Worm (Caenorhabditis elegans) whole organism, early embryonic: ENCODE data around the gene str-48.

ENCODE experiments used
- B0310.2 ChIP-seq: sonication (generic microtip); optimal IDR thresholded peaks from 2 replicates; lab custom pipeline; 2016; ENCODE audit warnings: mild to moderate bottlenecking, missing genetic modification characterization, missing compliant biosample characterization
- aly-1 ChIP-seq: sonication (generic microtip); optimal IDR thresholded peaks from 2 replicates; lab custom pipeline; 2016; ENCODE audit warnings: missing genetic modification characterization, missing compliant biosample characterization
- ama-1 ChIP-seq: fragments of 150-350 bp; optimal IDR thresholded peaks from 2 replicates; lab custom pipeline; 2014
- ceh-13 ChIP-seq: fragments of 200-800 bp; sonication (Bioruptor generic); optimal IDR thresholded peaks from 2 replicates; lab custom pipeline; 2018; ENCODE audit warnings: mild to moderate bottlenecking, missing genetic modification characterization, missing compliant biosample characterization
- ets-7 ChIP-seq: sonication (generic microtip); optimal IDR thresholded peaks from 2 replicates; lab custom pipeline; 2016; ENCODE audit warnings: missing genotype, missing genetic modification characterization, missing compliant biosample characterization
- flt-1 ChIP-seq: fragments of 200-800 bp; sonication (Bioruptor generic); IDR thresholded peaks from 2 replicates; pipeline ENCODE4 v1.3.6; 2022; ENCODE audit warnings: missing genetic modification characterization, missing compliant biosample characterization
- hmbx-1 ChIP-seq: sonication (generic microtip); optimal IDR thresholded peaks from 2 replicates; lab custom pipeline; 2016; ENCODE audit warnings: mild to moderate bottlenecking, missing genetic modification characterization, missing compliant biosample characterization
- hmg-4 ChIP-seq: fragments of 200-800 bp; sonication (Bioruptor generic); optimal IDR thresholded peaks from 2 replicates; lab custom pipeline; 2018; ENCODE audit warnings: mild to moderate bottlenecking, missing genetic modification characterization, missing compliant biosample characterization
- hnd-1 ChIP-seq: sonication (generic microtip); optimal IDR thresholded peaks from 2 replicates; lab custom pipeline; 2016; ENCODE audit warnings: missing genetic modification characterization, missing compliant biosample characterization
- pes-1 ChIP-seq: fragments of 200-800 bp; sonication (Bioruptor generic); IDR thresholded peaks from 2 replicates; pipeline ENCODE4 v1.3.6; 2022; ENCODE audit warnings: missing genetic modification reagents, missing genetic modification characterization, missing compliant biosample characterization
- tra-4 ChIP-seq: sonication (generic microtip); optimal IDR thresholded peaks from 2 replicates; lab custom pipeline; 2017; ENCODE audit warnings: missing genetic modification characterization, missing compliant biosample characterization

DNA sequence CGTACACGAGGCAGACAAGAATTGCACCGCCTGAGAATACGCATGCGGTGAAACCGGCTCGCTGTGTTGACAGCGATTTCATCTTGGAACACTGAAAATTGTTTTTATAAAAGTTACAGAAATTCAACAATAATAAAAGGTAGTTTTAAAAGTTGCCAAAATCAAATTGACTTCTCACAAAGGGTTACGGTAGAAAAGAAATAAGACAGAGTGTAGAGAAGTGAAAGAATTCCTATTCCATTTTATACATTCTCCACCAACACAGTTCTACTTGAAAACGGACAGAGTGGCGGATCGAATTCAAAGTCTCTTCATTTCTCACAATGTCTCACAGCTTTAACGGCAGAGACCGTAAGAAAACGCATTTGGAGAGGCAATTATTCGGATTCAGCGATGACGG, 30.6 kb downstream of the str-48 start, which contains the start of gene col-113:
- TF ChIP-seq aly-1 = no peak
- no peak for TF ChIP-seq ceh-13 (GFP tag; lab: Kevin White, UChicago)
- no peak for TF ChIP-seq B0310.2 (tag; lab: Kevin White, UChicago)
- no peak for TF ChIP-seq ama-1 (lab: Kevin White, UChicago)
- TF ChIP-seq hmg-4 (GFP tag; lab: Kevin White, UChicago) = no peak
- no peak for TF ChIP-seq tra-4 (tag; lab: Kevin White, UChicago)
- no peak for TF ChIP-seq hmbx-1
- no peak for TF ChIP-seq pes-1 (GFP tag; lab: Robert Waterston, UW)
- TF ChIP-seq flt-1 (GFP tag; lab: Robert Waterston, UW) = no peak
- no peak for TF ChIP-seq ets-7 (tag; lab: Kevin White, UChicago)
- no peak for TF ChIP-seq hnd-1 (tag; lab: Kevin White, UChicago)
